Worm (Caenorhabditis elegans) whole organism, young adult: ENCODE measurements around the gene F52E10.2.
A peak's percentile ranks its signal among the peaks of the same experiment; 100 is the strongest.

ENCODE experiments used
- C06A6.2 ChIP-seq: fragments of 200-800 bp; sonication (Bioruptor generic); conservative IDR thresholded peaks from 2 replicates; pipeline ENCODE4 v1.3.6; 2022; ENCODE audit warnings: missing genetic modification characterization, missing compliant biosample characterization
- F10E7.11 ChIP-seq: sonication (generic microtip); optimal IDR thresholded peaks from 2 replicates; lab custom pipeline; 2017; ENCODE audit warnings: mild to moderate bottlenecking, missing genetic modification characterization, moderate library complexity, missing compliant biosample characterization
- F22D6.2 ChIP-seq: sonication (generic microtip); optimal IDR thresholded peaks from 2 replicates; lab custom pipeline; 2016; ENCODE audit warnings: mild to moderate bottlenecking, missing genetic modification characterization, missing compliant biosample characterization
- F49E8.2 ChIP-seq: sonication (generic microtip); optimal IDR thresholded peaks from 3 replicates; lab custom pipeline; 2017; ENCODE audit warnings: missing genetic modification characterization, mild to moderate bottlenecking, missing compliant biosample characterization, antibody characterized with exemption, moderate library complexity; ENCODE audit not compliant: insufficient read depth
- F52B5.7 ChIP-seq: sonication (generic microtip); optimal IDR thresholded peaks from 2 replicates; lab custom pipeline; 2016; ENCODE audit warnings: mild to moderate bottlenecking, missing genetic modification characterization, missing compliant biosample characterization
- F55B11.4 ChIP-seq: sonication (generic microtip); optimal IDR thresholded peaks from 2 replicates; lab custom pipeline; 2016; ENCODE audit warnings: missing compliant biosample characterization, missing genetic modification characterization, borderline replicate concordance; ENCODE audit not compliant: insufficient read depth
- F57C9.4 ChIP-seq: sonication (generic microtip); optimal IDR thresholded peaks from 2 replicates; lab custom pipeline; 2017; ENCODE audit warnings: mild to moderate bottlenecking, missing genetic modification characterization, missing compliant biosample characterization
- K11D2.4 ChIP-seq: fragments of 200-800 bp; sonication (Bioruptor generic); IDR thresholded peaks from 2 replicates; pipeline ENCODE4 v1.3.6; 2022; ENCODE audit warnings: missing genetic modification reagents, missing genetic modification characterization, missing compliant biosample characterization
- Y95B8A.8 ChIP-seq: fragments of 200-800 bp; sonication (Bioruptor generic); IDR thresholded peaks from 2 replicates; pipeline ENCODE4 v1.3.6; 2022; ENCODE audit warnings: missing genetic modification reagents, missing genetic modification characterization, missing compliant biosample characterization
- akir-1 ChIP-seq: fragments of 200-800 bp; sonication (Bioruptor generic); optimal IDR thresholded peaks from 2 replicates; lab custom pipeline; 2018; ENCODE audit warnings: mild to moderate bottlenecking, missing genetic modification characterization, moderate library complexity, missing compliant biosample characterization
- aptf-3 ChIP-seq: fragments of 200-800 bp; sonication (Bioruptor generic); IDR thresholded peaks from 2 replicates; pipeline ENCODE4 v1.3.6; 2022; ENCODE audit warnings: missing genetic modification characterization, missing compliant biosample characterization
- athp-1 ChIP-seq: sonication (generic microtip); optimal IDR thresholded peaks from 2 replicates; lab custom pipeline; 2017; ENCODE audit warnings: mild to moderate bottlenecking, missing genetic modification characterization, missing compliant biosample characterization
- ceh-100 ChIP-seq: fragments of 200-800 bp; sonication (Bioruptor generic); IDR thresholded peaks from 2 replicates; pipeline ENCODE4 v1.3.6; 2022; ENCODE audit warnings: missing genetic modification reagents, missing genetic modification characterization, missing compliant biosample characterization
- ceh-27 ChIP-seq: fragments of 200-800 bp; sonication (Bioruptor generic); optimal IDR thresholded peaks from 2 replicates; lab custom pipeline; 2018; ENCODE audit warnings: mild to moderate bottlenecking, missing genetic modification characterization, moderate library complexity, missing compliant biosample characterization
- chd-7 ChIP-seq: sonication (generic microtip); optimal IDR thresholded peaks from 2 replicates; lab custom pipeline; 2016; ENCODE audit warnings: mild to moderate bottlenecking, missing genetic modification characterization, moderate library complexity, missing compliant biosample characterization
- die-1 ChIP-seq: sonication (generic microtip); optimal IDR thresholded peaks from 2 replicates; lab custom pipeline; 2016; ENCODE audit warnings: missing genotype, mild to moderate bottlenecking, missing genetic modification characterization, missing compliant biosample characterization
- dpff-1 ChIP-seq: sonication (generic microtip); optimal IDR thresholded peaks from 2 replicates; lab custom pipeline; 2017; ENCODE audit warnings: mild to moderate bottlenecking, missing genetic modification characterization, missing compliant biosample characterization
- dpl-1 ChIP-seq: fragments of 150-350 bp; optimal IDR thresholded peaks from 2 replicates; lab custom pipeline; 2014; ENCODE audit warnings: missing biosample characterization, missing genetic modification reagents, missing genetic modification characterization
- efl-1 ChIP-seq: fragments of 150-350 bp; optimal IDR thresholded peaks from 2 replicates; lab custom pipeline; 2014; ENCODE audit warnings: missing biosample characterization, missing genetic modification reagents, missing genetic modification characterization
- egl-18 ChIP-seq: fragments of 200-800 bp; sonication (Bioruptor generic); IDR thresholded peaks from 2 replicates; pipeline ENCODE4 v1.3.6; 2022; ENCODE audit warnings: missing genetic modification reagents, missing genetic modification characterization, missing compliant biosample characterization
- egl-44 ChIP-seq: fragments of 200-800 bp; sonication (Bioruptor generic); IDR thresholded peaks from 2 replicates; pipeline ENCODE4 v1.3.6; 2022; ENCODE audit warnings: missing genetic modification reagents, missing genetic modification characterization, missing compliant biosample characterization
- ekl-4 ChIP-seq: fragments of 200-800 bp; sonication (Bioruptor generic); IDR thresholded peaks from 2 replicates; pipeline ENCODE4 v1.3.6; 2022; ENCODE audit warnings: missing genetic modification reagents, missing genetic modification characterization, missing compliant biosample characterization
- ets-4 ChIP-seq: fragments of 200-800 bp; sonication (Bioruptor generic); optimal IDR thresholded peaks from 2 replicates; lab custom pipeline; 2018; ENCODE audit warnings: mild to moderate bottlenecking, missing genetic modification characterization, missing compliant biosample characterization
- gei-17 ChIP-seq: fragments of 200-800 bp; sonication (Bioruptor generic); optimal IDR thresholded peaks from 2 replicates; lab custom pipeline; 2018; ENCODE audit warnings: mild to moderate bottlenecking, missing genetic modification characterization, missing compliant biosample characterization
- hlh-26 ChIP-seq: fragments of 200-800 bp; sonication (Bioruptor generic); conservative IDR thresholded peaks from 2 replicates; pipeline ENCODE4 v1.3.6; 2022; ENCODE audit warnings: missing genetic modification reagents, missing genetic modification characterization, missing compliant biosample characterization
- lag-1 ChIP-seq: fragments of 200-800 bp; sonication (Bioruptor generic); IDR thresholded peaks from 2 replicates; pipeline ENCODE4 v1.3.6; 2022; ENCODE audit warnings: missing genetic modification reagents, missing genetic modification characterization, missing compliant biosample characterization
- let-526 ChIP-seq: fragments of 200-800 bp; sonication (Bioruptor generic); IDR thresholded peaks from 2 replicates; pipeline ENCODE4 v1.3.6; 2022; ENCODE audit warnings: missing genetic modification reagents, missing genetic modification characterization, missing compliant biosample characterization
- let-607 ChIP-seq, 2 experiments: fragments of 200-800 bp in 1 of 2; sonication (Bioruptor generic) in 1 of 2; sonication (generic microtip) in 1 of 2; optimal IDR thresholded peaks; 2 replicates each; lab custom pipeline; 2016 to 2018; ENCODE audit warnings: mild to moderate bottlenecking in 2 of 2, missing compliant biosample characterization in 2 of 2, missing genetic modification characterization in 2 of 2, moderate library complexity in 2 of 2, missing genotype in 1 of 2
- lin-26 ChIP-seq: fragments of 200-800 bp; sonication (Bioruptor generic); IDR thresholded peaks from 2 replicates; pipeline ENCODE4 v1.3.6; 2022; ENCODE audit warnings: missing genetic modification reagents, missing genetic modification characterization, missing compliant biosample characterization
- lsl-1 ChIP-seq: fragments of 200-800 bp; sonication (Bioruptor generic); optimal IDR thresholded peaks from 2 replicates; lab custom pipeline; 2018; ENCODE audit warnings: mild to moderate bottlenecking, missing genetic modification characterization, moderate library complexity, missing compliant biosample characterization
- lsy-27 ChIP-seq: sonication (generic microtip); optimal IDR thresholded peaks from 2 replicates; lab custom pipeline; 2017; ENCODE audit warnings: missing genetic modification characterization, mild to moderate bottlenecking, missing compliant biosample characterization, antibody characterized with exemption, missing genotype, borderline replicate concordance; ENCODE audit not compliant: insufficient read depth
- mcd-1 ChIP-seq: fragments of 200-800 bp; sonication (Bioruptor generic); IDR thresholded peaks from 2 replicates; pipeline ENCODE4 v1.3.6; 2022; ENCODE audit warnings: missing genetic modification reagents, missing genetic modification characterization, missing compliant biosample characterization
- mel-28 ChIP-seq: sonication (generic microtip); optimal IDR thresholded peaks from 2 replicates; lab custom pipeline; 2016; ENCODE audit warnings: borderline replicate concordance, mild to moderate bottlenecking, missing genetic modification characterization, missing compliant biosample characterization
- mxl-1 ChIP-seq: sonication (generic microtip); optimal IDR thresholded peaks from 2 replicates; lab custom pipeline; 2016; ENCODE audit warnings: missing genetic modification characterization, missing compliant biosample characterization
- nfya-2 ChIP-seq: fragments of 200-800 bp; sonication (Bioruptor generic); IDR thresholded peaks from 2 replicates; pipeline ENCODE4 v1.3.6; 2022; ENCODE audit warnings: missing genetic modification reagents, missing genetic modification characterization, missing compliant biosample characterization
- rec-8 ChIP-seq, 2 experiments: sonication (generic microtip); optimal IDR thresholded peaks; 2 replicates each; lab custom pipeline; 2016; ENCODE audit warnings: mild to moderate bottlenecking in 2 of 2, missing genetic modification characterization in 2 of 2, missing genetic modification reagents in 2 of 2, missing genotype in 2 of 2, missing biosample characterization in 1 of 2, missing compliant biosample characterization in 1 of 2, moderate library complexity in 1 of 2
- sea-2 ChIP-seq: fragments of 200-800 bp; sonication (Bioruptor generic); IDR thresholded peaks from 2 replicates; pipeline ENCODE4 v1.3.6; 2022; ENCODE audit warnings: missing genetic modification characterization, missing compliant biosample characterization
- snpc-1.1 ChIP-seq: sonication (generic microtip); optimal IDR thresholded peaks from 2 replicates; lab custom pipeline; 2017; ENCODE audit warnings: missing genetic modification characterization, mild to moderate bottlenecking, missing compliant biosample characterization, antibody characterized with exemption, moderate library complexity, missing genotype, missing genetic modification reagents; ENCODE audit not compliant: insufficient read depth
- snpc-4 ChIP-seq, 5 experiments: fragments of 150-350 bp in 1 of 5; sonication (generic microtip) in 4 of 5; optimal IDR thresholded peaks; 2 replicates each; lab custom pipeline; 2014 to 2018; ENCODE audit warnings: missing genetic modification characterization in 5 of 5, missing biosample characterization in 3 of 5, antibody characterized with exemption in 2 of 5, mild to moderate bottlenecking in 2 of 5, missing compliant biosample characterization in 2 of 5, missing genotype in 2 of 5, moderate library complexity in 2 of 5, missing genetic modification reagents in 1 of 5
- sptf-2 ChIP-seq: fragments of 200-800 bp; sonication (Bioruptor generic); optimal IDR thresholded peaks from 2 replicates; lab custom pipeline; 2018; ENCODE audit warnings: mild to moderate bottlenecking, missing genetic modification characterization, missing compliant biosample characterization
- tbp1 ChIP-seq: fragments of 200-800 bp; sonication (Bioruptor generic); optimal IDR thresholded peaks from 2 replicates; lab custom pipeline; 2018; ENCODE audit warnings: mild to moderate bottlenecking, missing genetic modification characterization, missing compliant biosample characterization
- unc-62 ChIP-seq: fragments of 150-350 bp; optimal IDR thresholded peaks from 2 replicates; lab custom pipeline; 2014; ENCODE audit warnings: missing biosample characterization, missing genetic modification reagents, missing genetic modification characterization
- zim-3 ChIP-seq: sonication (generic microtip); optimal IDR thresholded peaks from 2 replicates; lab custom pipeline; 2017; ENCODE audit warnings: mild to moderate bottlenecking, missing genetic modification characterization, moderate library complexity, missing compliant biosample characterization
- ztf-18 ChIP-seq: sonication (generic microtip); optimal IDR thresholded peaks from 2 replicates; lab custom pipeline; 2016; ENCODE audit warnings: missing genotype, mild to moderate bottlenecking, missing genetic modification characterization, missing compliant biosample characterization
- ztf-22 ChIP-seq: fragments of 200-800 bp; sonication (Bioruptor generic); optimal IDR thresholded peaks from 2 replicates; lab custom pipeline; 2018; ENCODE audit warnings: mild to moderate bottlenecking, missing genetic modification characterization, moderate library complexity, missing compliant biosample characterization

F52E10.2 gene

DNA sequence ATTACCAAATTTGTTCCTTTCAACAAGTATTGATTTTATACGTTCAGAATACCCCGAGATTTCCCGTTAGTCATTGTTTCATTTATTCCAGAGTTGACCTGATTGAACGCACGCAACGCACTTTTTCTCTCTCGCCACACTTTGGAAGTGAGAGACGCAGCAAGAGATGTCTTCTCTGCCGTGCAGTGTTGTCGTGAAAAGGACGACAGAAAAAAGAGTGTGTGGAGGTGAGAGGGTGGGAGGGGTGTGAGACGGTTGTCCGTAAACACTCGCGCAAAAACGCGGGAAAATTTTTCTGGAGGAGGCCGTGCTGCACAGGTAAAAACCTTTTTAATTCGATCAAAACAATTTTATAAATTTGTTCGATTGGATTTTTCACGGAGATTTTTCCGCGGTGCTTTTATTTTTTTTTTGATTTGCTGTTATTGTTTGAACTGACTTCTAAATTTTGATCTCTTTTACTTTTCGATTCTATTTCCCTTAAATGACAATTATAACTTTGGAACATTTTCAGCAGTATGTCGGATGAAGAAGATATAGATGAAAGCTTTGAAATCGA lies 7.7 kb downstream of the F52E10.2 start, which contains the start of gene sdc-1 (continued):
- TF ChIP-seq ceh-27 (GFP tag; lab: Kevin White, UChicago) (peak; percentile 45), ekl-4 (GFP tag; lab: Robert Waterston, UW) (no peak), ets-4 (GFP tag; lab: Kevin White, UChicago) (no peak), efl-1 (peak; percentile 20)
- TF ChIP-seq, all 124 proteins: peak for 16

DNA sequence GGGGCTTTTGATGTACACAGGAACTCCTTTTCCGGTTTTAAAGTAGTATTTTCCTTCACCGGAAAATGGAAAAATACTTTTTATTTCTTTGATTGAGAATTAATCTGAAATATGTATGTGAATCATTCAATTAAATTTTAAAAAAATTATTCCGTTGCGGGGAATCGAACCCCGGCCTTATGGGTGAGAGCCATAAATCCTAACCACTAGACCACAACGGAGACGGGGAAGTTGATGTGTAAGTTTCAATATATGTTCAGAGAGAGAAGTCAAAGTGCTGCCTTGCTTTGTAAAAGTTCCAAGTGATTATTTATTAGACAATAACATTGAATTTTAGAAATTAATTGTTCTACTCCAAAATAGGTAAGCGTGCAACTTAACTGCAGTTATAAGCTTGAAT lies 11.9 kb downstream of the F52E10.2 start:
- TF ChIP-seq F55B11.4 (tag; lab: Kevin White, UChicago) (no peak), mcd-1 (GFP tag; lab: Robert Waterston, UW) (peak; percentile 12; the same call in 1 of the 2 replicates), F52B5.7 (tag; lab: Kevin White, UChicago) (no peak), dpl-1 (GFP tag; lab: Kevin White, UChicago) (no peak), sptf-2 (GFP tag; lab: Kevin White, UChicago) (no peak), ceh-100 (peak; percentile 24; the same call in 1 of the 2 replicates), athp-1 (tag; lab: Kevin White, UChicago) (no peak), mel-28 (tag; lab: Kevin White, UChicago) (no peak), lsy-27 (no peak), F10E7.11 (tag; lab: Kevin White, UChicago) (peak; percentile 43), gei-17 (no peak), snpc-4 (GFP tag; optimal IDR thresholded peaks at IDR 0.05; lab: Kevin White, UChicago) (no peak), snpc-4 (tag; optimal IDR thresholded peaks at IDR 0.05; lab: Kevin White, UChicago) (peak; percentile 0 to 80 (median 70)), dpff-1 (no peak), chd-7 (tag; lab: Kevin White, UChicago) (peak; percentile 28), K11D2.4 (GFP tag; lab: Robert Waterston, UW) (no peak), F49E8.2 (tag; lab: Kevin White, UChicago) (no peak), zim-3 (tag; lab: Kevin White, UChicago) (no peak), lin-26 (peak; percentile 86), let-526 (GFP tag; lab: Robert Waterston, UW) (no peak), ztf-22 (GFP tag; lab: Kevin White, UChicago) (no peak), C06A6.2 (GFP tag; lab: Robert Waterston, UW) (no peak), lsl-1 (GFP tag; lab: Kevin White, UChicago) (no peak), tbp1 (GFP tag; lab: Kevin White, UChicago) (peak; percentile 96), aptf-3 (no peak), mxl-1 (tag; lab: Kevin White, UChicago) (peak; percentile 34), ceh-27 (GFP tag; lab: Kevin White, UChicago) (no peak), akir-1 (GFP tag; lab: Kevin White, UChicago) (no peak), sea-2 (no peak), F57C9.4 (tag; lab: Kevin White, UChicago) (no peak), egl-18 (GFP tag; lab: Robert Waterston, UW) (no peak), ztf-18 (tag; lab: Kevin White, UChicago) (peak; percentile 72), die-1 (tag; lab: Kevin White, UChicago) (peak; percentile 89), rec-8 (tag; optimal IDR thresholded peaks at IDR 0.05; lab: Kevin White, UChicago) (peak; percentile 54 to 80), Y95B8A.8 (GFP tag; lab: Robert Waterston, UW) (no peak), F22D6.2 (tag; lab: Kevin White, UChicago) (no peak), lag-1 (no peak), let-607 (tag; optimal IDR thresholded peaks at IDR 0.05; lab: Kevin White, UChicago) (peak in 1 of 2 experiments; percentile 40), egl-44 (GFP tag; lab: Robert Waterston, UW) (no peak), nfya-2 (GFP tag; lab: Robert Waterston, UW) (no peak), snpc-1.1 (tag; lab: Kevin White, UChicago) (peak; percentile 26), unc-62 (no peak), hlh-26 (no peak)
